Worm (Caenorhabditis elegans) whole organism, L2 larva: ENCODE measurements around the gene gcy-18.

Experiments used
- F13H6.1 ChIP-seq: sonication (generic microtip); optimal IDR thresholded peaks from 2 replicates; lab custom pipeline; 2016; ENCODE audit warnings: missing genetic modification characterization, missing compliant biosample characterization
- R02D3.7 ChIP-seq: fragments of 150-350 bp; optimal IDR thresholded peaks from 2 replicates; lab custom pipeline; 2014; ENCODE audit warnings: missing biosample characterization, missing genetic modification characterization
- ZK546.5 ChIP-seq: sonication (generic microtip); optimal IDR thresholded peaks from 2 replicates; lab custom pipeline; 2017; ENCODE audit warnings: missing biosample characterization, missing genetic modification characterization
- alr-1 ChIP-seq: fragments of 150-350 bp; optimal IDR thresholded peaks from 2 replicates; lab custom pipeline; 2014; ENCODE audit warnings: missing biosample characterization, missing genetic modification characterization
- aly-2 ChIP-seq: fragments of 150-350 bp; optimal IDR thresholded peaks from 2 replicates; lab custom pipeline; 2014; ENCODE audit warnings: missing biosample characterization, missing genetic modification characterization
- ama-1 ChIP-seq: fragments of 150-350 bp; optimal IDR thresholded peaks from 2 replicates; lab custom pipeline; 2018; ENCODE audit warnings: inconsistent platforms
- blmp-1 ChIP-seq: sonication (generic microtip); optimal IDR thresholded peaks from 2 replicates; lab custom pipeline; 2017; ENCODE audit warnings: missing genetic modification characterization, mild to moderate bottlenecking, missing compliant biosample characterization, antibody characterized with exemption, moderate library complexity; ENCODE audit not compliant: insufficient read depth
- ceh-82 ChIP-seq: fragments of 150-350 bp; optimal IDR thresholded peaks from 2 replicates; lab custom pipeline; 2014; ENCODE audit warnings: missing biosample characterization, missing genetic modification characterization
- crh-2 ChIP-seq: sonication (generic microtip); optimal IDR thresholded peaks from 2 replicates; lab custom pipeline; 2017; ENCODE audit warnings: missing biosample characterization, missing genetic modification characterization
- elt-1 ChIP-seq: fragments of 150-350 bp; optimal IDR thresholded peaks from 2 replicates; lab custom pipeline; 2014; ENCODE audit warnings: missing biosample characterization, missing genetic modification characterization
- elt-3 ChIP-seq: sonication (generic microtip); optimal IDR thresholded peaks from 2 replicates; lab custom pipeline; 2017; ENCODE audit warnings: missing biosample characterization, missing genetic modification characterization
- fos-1 ChIP-seq: fragments of 150-350 bp; optimal IDR thresholded peaks from 2 replicates; lab custom pipeline; 2014; ENCODE audit warnings: missing biosample characterization, missing genetic modification characterization
- gmeb-1 ChIP-seq: fragments of 150-350 bp; optimal IDR thresholded peaks from 2 replicates; lab custom pipeline; 2014; ENCODE audit warnings: missing biosample characterization, missing genetic modification characterization
- lin-39 ChIP-seq: fragments of 150-350 bp; optimal IDR thresholded peaks from 2 replicates; lab custom pipeline; 2014; ENCODE audit warnings: missing biosample characterization, missing genetic modification reagents, missing genetic modification characterization
- lsy-2 ChIP-seq, 2 experiments: fragments of 150-350 bp in 1 of 2; sonication (generic microtip) in 1 of 2; optimal IDR thresholded peaks; 2 replicates each; lab custom pipeline; 2014 to 2017; ENCODE audit warnings: missing biosample characterization in 2 of 2, missing genetic modification characterization in 2 of 2
- nhr-129 ChIP-seq: fragments of 150-350 bp; optimal IDR thresholded peaks from 2 replicates; lab custom pipeline; 2014; ENCODE audit warnings: missing biosample characterization, missing genetic modification characterization
- nhr-21 ChIP-seq: fragments of 150-350 bp; optimal IDR thresholded peaks from 2 replicates; lab custom pipeline; 2014; ENCODE audit warnings: missing biosample characterization, missing genetic modification characterization
- nhr-23 ChIP-seq: fragments of 150-350 bp; optimal IDR thresholded peaks from 2 replicates; lab custom pipeline; 2014; ENCODE audit warnings: missing biosample characterization, missing genetic modification reagents, missing genetic modification characterization
- nhr-6 ChIP-seq: fragments of 150-350 bp; optimal IDR thresholded peaks from 2 replicates; lab custom pipeline; 2014; ENCODE audit warnings: missing biosample characterization, missing genetic modification characterization
- nhr-77 ChIP-seq: fragments of 150-350 bp; optimal IDR thresholded peaks from 2 replicates; lab custom pipeline; 2014; ENCODE audit warnings: missing biosample characterization, missing genetic modification characterization
- peb-1 ChIP-seq: fragments of 150-350 bp; optimal IDR thresholded peaks from 2 replicates; lab custom pipeline; 2014; ENCODE audit warnings: missing biosample characterization, missing genetic modification characterization
- sem-4 ChIP-seq: fragments of 150-350 bp; optimal IDR thresholded peaks from 2 replicates; lab custom pipeline; 2014; ENCODE audit warnings: missing biosample characterization, missing genetic modification reagents, missing genetic modification characterization
- skn-1 ChIP-seq: sonication (generic microtip); optimal IDR thresholded peaks from 2 replicates; lab custom pipeline; 2017; ENCODE audit warnings: missing biosample characterization, missing genetic modification characterization
- sma-3 ChIP-seq: sonication (generic microtip); optimal IDR thresholded peaks from 2 replicates; lab custom pipeline; 2016; ENCODE audit warnings: missing genetic modification reagents, missing genetic modification characterization, missing compliant biosample characterization
- sma-9 ChIP-seq, 2 experiments: fragments of 150-350 bp in 1 of 2; sonication (generic microtip) in 1 of 2; optimal IDR thresholded peaks; 2 replicates each; lab custom pipeline; 2014 to 2016; ENCODE audit warnings: missing genetic modification characterization in 2 of 2, mild to moderate bottlenecking in 1 of 2, missing biosample characterization in 1 of 2, missing compliant biosample characterization in 1 of 2, missing genetic modification reagents in 1 of 2, moderate library complexity in 1 of 2
- snpc-4 ChIP-seq: fragments of 150-350 bp; optimal IDR thresholded peaks from 2 replicates; lab custom pipeline; 2014; ENCODE audit warnings: missing biosample characterization, missing genetic modification characterization
- unc-39 ChIP-seq: fragments of 150-350 bp; optimal IDR thresholded peaks from 2 replicates; lab custom pipeline; 2014; ENCODE audit warnings: missing biosample characterization, missing genetic modification characterization
- ztf-1 ChIP-seq: fragments of 200-800 bp; sonication (Bioruptor generic); conservative IDR thresholded peaks from 2 replicates; pipeline ENCODE4 v1.3.6; 2022; ENCODE audit warnings: missing genetic modification characterization, missing compliant biosample characterization
- ztf-11 ChIP-seq: sonication (generic microtip); optimal IDR thresholded peaks from 2 replicates; lab custom pipeline; 2017; ENCODE audit warnings: missing biosample characterization, missing genetic modification characterization

The gcy-18 gene

DNA sequence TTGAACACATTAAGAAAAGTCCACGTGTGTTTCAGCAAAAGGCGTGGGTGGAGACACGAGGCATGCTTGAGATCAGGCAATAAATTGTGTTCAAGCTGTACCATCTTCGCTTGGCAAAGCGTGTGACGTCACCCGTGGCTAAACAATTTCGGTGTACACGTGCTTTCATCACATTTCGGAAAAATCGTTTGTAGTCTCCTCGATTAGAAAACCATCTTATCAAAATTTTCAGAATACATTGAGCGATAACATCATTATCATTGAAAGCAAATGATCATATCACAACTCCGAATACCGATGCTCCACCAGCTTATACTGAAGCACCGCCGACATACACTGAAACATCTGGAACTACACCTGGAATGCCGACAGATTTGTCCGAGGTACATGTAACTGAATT lies 41.7 kb downstream of the gcy-18 start:
- peak; percentile 69 for TF ChIP-seq fos-1 (tag; lab: Kevin White, UChicago)
- no peak for TF ChIP-seq snpc-4 (tag; lab: Kevin White, UChicago)
- TF ChIP-seq crh-2 (tag; lab: Kevin White, UChicago), result no peak
- TF ChIP-seq peb-1 (tag; lab: Kevin White, UChicago), result no peak
- TF ChIP-seq ceh-82 (tag; lab: Kevin White, UChicago), result no peak
- no peak for TF ChIP-seq nhr-129
- TF ChIP-seq sma-9 (GFP tag; optimal IDR thresholded peaks at IDR 0.05; lab: Kevin White, UChicago), result peak; percentile 39
- no peak for TF ChIP-seq sma-9 (tag; optimal IDR thresholded peaks at IDR 0.05; lab: Kevin White, UChicago)
- no peak for TF ChIP-seq lsy-2 (tag; optimal IDR thresholded peaks at IDR 0.05; lab: Kevin White, UChicago)
- no peak for TF ChIP-seq sem-4

DNA sequence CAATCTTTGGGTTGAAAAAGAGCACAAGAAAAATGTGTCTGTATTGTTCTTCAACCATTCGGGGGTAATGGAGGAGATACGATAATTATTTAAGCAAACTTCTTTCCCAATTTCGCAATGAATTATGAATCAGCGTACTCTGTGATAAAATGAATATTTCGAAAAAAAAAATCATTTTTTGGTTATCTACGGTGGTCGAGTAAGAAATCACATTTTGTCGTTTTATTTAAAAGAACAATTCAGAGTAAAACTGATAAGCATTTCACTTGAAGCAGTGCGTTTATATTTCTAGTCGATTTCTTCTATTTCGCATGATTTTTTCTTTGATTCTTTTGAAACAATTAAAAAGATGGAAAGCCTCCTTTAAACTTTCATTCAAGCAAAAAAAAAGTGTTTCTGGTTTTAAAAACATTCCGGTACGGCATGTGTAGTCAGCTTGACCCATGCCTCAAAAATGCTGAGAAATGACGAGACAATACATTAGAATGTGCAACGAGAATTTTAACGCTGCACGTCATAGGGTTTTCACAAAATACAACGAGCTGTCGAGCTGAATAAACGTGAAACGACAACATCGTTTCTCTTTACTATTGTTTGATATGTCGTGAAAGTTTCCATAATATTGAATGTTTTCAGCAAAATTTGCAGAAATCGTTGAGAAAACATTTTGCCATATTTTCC lies 42.7 kb downstream of the gcy-18 start, which contains the start of gene K08D8.2:
Gene K08D8.2, plus strand, starts transcription at position 631 of the 681 bp plus-strand sequence.
- TF ChIP-seq unc-39 (tag; lab: Kevin White, UChicago), result no peak
- no peak for TF ChIP-seq elt-1 (tag; lab: Kevin White, UChicago)
- no peak for TF ChIP-seq ZK546.5 (tag; lab: Kevin White, UChicago)
- no peak for TF ChIP-seq gmeb-1 (tag; lab: Kevin White, UChicago)
- no peak for TF ChIP-seq skn-1 (tag; lab: Kevin White, UChicago)
- no peak for TF ChIP-seq elt-3 (tag; lab: Kevin White, UChicago)
- no peak for TF ChIP-seq blmp-1 (tag; lab: Kevin White, UChicago)
- peak; percentile 66 for TF ChIP-seq fos-1 (tag; lab: Kevin White, UChicago)

DNA sequence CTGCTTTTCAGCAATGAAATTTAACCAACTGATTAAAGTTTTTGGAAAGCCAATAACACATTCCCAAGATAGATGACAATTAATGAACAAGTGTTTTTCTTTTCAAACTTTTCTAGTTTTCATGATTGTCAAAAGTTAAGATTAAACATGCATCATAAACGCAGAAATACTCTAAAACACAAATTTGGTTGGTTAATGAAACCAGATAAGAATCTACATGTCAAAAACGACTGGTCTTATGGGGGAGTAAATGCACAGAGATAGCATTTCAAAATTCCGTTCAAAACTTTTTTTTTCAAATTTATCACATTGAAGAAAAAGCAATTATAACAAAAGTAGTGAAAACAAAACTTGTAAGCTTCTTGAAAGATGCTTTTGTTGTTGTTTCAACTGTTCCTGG lies 43.8 kb downstream of the gcy-18 start:
- peak; percentile 55 for TF ChIP-seq fos-1 (tag; lab: Kevin White, UChicago)
- TF ChIP-seq F13H6.1 (tag; lab: Kevin White, UChicago), result no peak

DNA sequence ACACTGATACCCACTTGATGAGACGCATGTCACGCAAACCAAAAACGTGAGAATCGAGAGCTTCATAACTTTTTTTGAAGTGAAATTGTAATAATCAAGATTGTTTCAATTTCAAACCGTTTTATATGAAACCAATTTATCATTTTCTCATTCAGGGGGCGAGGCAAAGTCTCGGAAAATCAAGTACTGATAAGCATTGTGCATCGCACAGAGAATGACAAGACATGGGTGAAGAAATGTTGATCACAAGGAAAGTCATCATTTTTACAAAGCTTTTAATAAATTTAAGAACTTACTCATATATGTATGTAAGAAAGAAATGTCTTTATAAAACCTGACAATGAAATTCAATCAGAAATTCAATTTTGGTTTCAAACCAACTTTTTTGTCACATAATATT lies 46.6 kb downstream of the gcy-18 start, which contains the start of gene K08D8.3:
Gene K08D8.3, minus strand, starts transcription at position 131 of the 400 bp plus-strand sequence.
- no peak for TF ChIP-seq ztf-1
- no peak for TF ChIP-seq gmeb-1 (tag; lab: Kevin White, UChicago)
- peak; percentile 89 for TF ChIP-seq skn-1 (tag; lab: Kevin White, UChicago)
- peak; percentile 89 for TF ChIP-seq fos-1 (tag; lab: Kevin White, UChicago)
- TF ChIP-seq sma-3 (GFP tag; lab: Kevin White, UChicago), result no peak
- no peak for TF ChIP-seq lin-39 (tag; lab: Kevin White, UChicago)
- TF ChIP-seq nhr-6 (tag; lab: Kevin White, UChicago), result no peak
- TF ChIP-seq nhr-23 (tag; lab: Kevin White, UChicago), result no peak
- TF ChIP-seq nhr-77 (tag; lab: Kevin White, UChicago), result no peak
- no peak for TF ChIP-seq alr-1 (tag; lab: Kevin White, UChicago)
- TF ChIP-seq aly-2 (tag; lab: Kevin White, UChicago), result no peak
- TF ChIP-seq sma-9 (GFP tag; optimal IDR thresholded peaks at IDR 0.05; lab: Kevin White, UChicago), result peak; percentile 32
- TF ChIP-seq sma-9 (tag; optimal IDR thresholded peaks at IDR 0.05; lab: Kevin White, UChicago), result no peak
- no peak for TF ChIP-seq peb-1 (tag; lab: Kevin White, UChicago)
- TF ChIP-seq nhr-21 (tag; lab: Kevin White, UChicago), result no peak

DNA sequence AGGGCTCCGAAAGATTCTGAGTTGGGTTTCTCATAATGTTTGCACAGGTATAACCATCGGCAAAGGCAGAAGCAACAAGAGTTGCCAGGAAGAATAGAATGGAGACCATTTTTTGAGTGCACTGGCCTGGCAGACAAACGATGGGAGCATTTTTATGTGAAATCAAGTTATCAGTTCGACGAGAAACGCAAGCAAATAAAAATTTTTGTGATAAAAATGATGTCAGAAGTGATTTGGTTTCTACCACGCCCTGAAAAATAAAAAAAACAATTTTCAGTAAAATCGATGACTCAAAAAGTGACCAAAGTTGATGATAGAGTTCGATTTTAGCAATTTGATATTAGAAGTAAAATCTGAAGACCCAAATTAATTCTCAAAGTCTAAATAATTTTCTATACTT lies 50.0 kb downstream of the gcy-18 start, which contains the start of gene K08D8.4:
Gene K08D8.4, minus strand, starts transcription at position 128 of the 400 bp plus-strand sequence.
- TF ChIP-seq nhr-23 (tag; lab: Kevin White, UChicago) (no peak), sem-4 (no peak), ztf-1 (no peak), ama-1 (lab: Kevin White, UChicago) (no peak), fos-1 (tag; lab: Kevin White, UChicago) (peak; percentile 86), R02D3.7 (no peak), nhr-21 (tag; lab: Kevin White, UChicago) (no peak)

DNA sequence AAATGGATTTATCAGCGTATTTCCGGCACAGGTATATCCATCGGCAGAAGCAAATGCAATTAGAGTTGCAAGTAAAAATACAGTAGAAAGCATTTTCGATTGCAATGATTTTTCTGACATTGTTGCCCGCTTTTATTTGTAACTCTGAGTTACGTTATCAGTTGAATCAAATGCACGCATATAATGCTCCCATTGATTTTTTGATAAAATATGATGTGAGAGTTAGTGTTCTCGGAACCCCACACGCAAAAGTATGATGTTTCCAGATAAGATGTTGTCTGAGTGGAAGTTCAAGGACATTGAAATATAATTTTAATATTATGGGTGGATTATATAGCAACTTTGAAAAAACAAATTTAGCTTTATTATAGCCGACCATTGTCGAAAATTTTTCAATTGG lies 52.1 kb downstream of the gcy-18 start, which contains the start of gene K08D8.5:
Gene K08D8.5, minus strand, starts transcription at position 140 of the 400 bp plus-strand sequence.
- TF ChIP-seq sma-9 (GFP tag; optimal IDR thresholded peaks at IDR 0.05; lab: Kevin White, UChicago) (peak; percentile 51), sma-9 (tag; optimal IDR thresholded peaks at IDR 0.05; lab: Kevin White, UChicago) (no peak), lin-39 (tag; lab: Kevin White, UChicago) (no peak), fos-1 (tag; lab: Kevin White, UChicago) (peak; percentile 79), ztf-1 (no peak), ztf-11 (tag; lab: Kevin White, UChicago) (no peak)
- TF ChIP-seq, all 48 proteins: peak for 2
